Worm (Caenorhabditis elegans) whole organism, mixed stage, embryonic: Measurements from ENCODE around the gene acl-8.

ENCODE experiments used
- M03D4.4 ChIP-seq: sonication (generic microtip); optimal IDR thresholded peaks from 2 replicates; lab custom pipeline; 2017; ENCODE audit warnings: mild to moderate bottlenecking, missing genetic modification characterization, missing compliant biosample characterization
- bed-3 ChIP-seq: fragments of 200-800 bp; sonication (Bioruptor generic); optimal IDR thresholded peaks from 3 replicates; lab custom pipeline; 2018; ENCODE audit warnings: mild to moderate bottlenecking, missing genetic modification characterization, moderate library complexity, missing compliant biosample characterization
- blmp-1 ChIP-seq: fragments of 150-350 bp; optimal IDR thresholded peaks from 2 replicates; lab custom pipeline; 2014; ENCODE audit warnings: missing biosample characterization, missing genetic modification characterization
- ceh-39 ChIP-seq: fragments of 150-350 bp; optimal IDR thresholded peaks from 2 replicates; lab custom pipeline; 2014; ENCODE audit warnings: missing biosample characterization, missing genetic modification characterization
- ceh-43 ChIP-seq: fragments of 200-800 bp; sonication (Bioruptor generic); optimal IDR thresholded peaks from 2 replicates; lab custom pipeline; 2018; ENCODE audit warnings: mild to moderate bottlenecking, missing genetic modification characterization, moderate library complexity, missing compliant biosample characterization
- ceh-83 ChIP-seq: fragments of 200-800 bp; sonication (Bioruptor generic); optimal IDR thresholded peaks from 2 replicates; lab custom pipeline; 2018; ENCODE audit warnings: mild to moderate bottlenecking, missing genetic modification characterization, missing compliant biosample characterization
- ces-1 ChIP-seq: fragments of 150-350 bp; optimal IDR thresholded peaks from 2 replicates; lab custom pipeline; 2014; ENCODE audit warnings: missing biosample characterization, missing genetic modification reagents, missing genetic modification characterization
- cnd-1 ChIP-seq: fragments of 200-800 bp; sonication (Bioruptor generic); optimal IDR thresholded peaks from 2 replicates; lab custom pipeline; 2018; ENCODE audit warnings: mild to moderate bottlenecking, missing genetic modification characterization, missing compliant biosample characterization
- drap-1 ChIP-seq: fragments of 200-800 bp; sonication (Bioruptor generic); optimal IDR thresholded peaks from 3 replicates; lab custom pipeline; 2018; ENCODE audit warnings: mild to moderate bottlenecking, missing genetic modification characterization, missing compliant biosample characterization
- elt-1 ChIP-seq: sonication (generic microtip); optimal IDR thresholded peaks from 2 replicates; lab custom pipeline; 2017; ENCODE audit warnings: missing genetic modification characterization, mild to moderate bottlenecking, missing compliant biosample characterization, antibody characterized with exemption, moderate library complexity, borderline replicate concordance; ENCODE audit not compliant: insufficient read depth
- elt-3 ChIP-seq: fragments of 150-350 bp; optimal IDR thresholded peaks from 2 replicates; lab custom pipeline; 2014; ENCODE audit warnings: missing biosample characterization, missing genetic modification characterization
- flh-1 ChIP-seq: fragments of 200-800 bp; sonication (Bioruptor generic); optimal IDR thresholded peaks from 2 replicates; lab custom pipeline; 2018; ENCODE audit warnings: mild to moderate bottlenecking, missing genetic modification characterization, moderate library complexity, missing compliant biosample characterization
- lin-13 ChIP-seq: fragments of 150-350 bp; optimal IDR thresholded peaks from 2 replicates; lab custom pipeline; 2014; ENCODE audit warnings: missing biosample characterization, missing genetic modification characterization
- lin-32 ChIP-seq: fragments of 200-800 bp; sonication (Bioruptor generic); optimal IDR thresholded peaks from 2 replicates; lab custom pipeline; 2018; ENCODE audit warnings: mild to moderate bottlenecking, missing genetic modification characterization, missing compliant biosample characterization
- lsy-2 ChIP-seq: fragments of 150-350 bp; optimal IDR thresholded peaks from 2 replicates; lab custom pipeline; 2014; ENCODE audit warnings: missing biosample characterization, missing genetic modification characterization
- mab-5 ChIP-seq: fragments of 150-350 bp; optimal IDR thresholded peaks from 2 replicates; lab custom pipeline; 2014; ENCODE audit warnings: missing biosample characterization, missing genetic modification characterization
- mep-1 ChIP-seq: fragments of 150-350 bp; optimal IDR thresholded peaks from 2 replicates; lab custom pipeline; 2017; ENCODE audit warnings: missing biosample characterization, missing genetic modification reagents, missing genetic modification characterization, inconsistent platforms
- mls-2 ChIP-seq: sonication (generic microtip); optimal IDR thresholded peaks from 2 replicates; lab custom pipeline; 2016; ENCODE audit warnings: mild to moderate bottlenecking, missing genetic modification characterization, moderate library complexity, missing compliant biosample characterization
- nhr-12 ChIP-seq: fragments of 150-350 bp; optimal IDR thresholded peaks from 2 replicates; lab custom pipeline; 2014; ENCODE audit warnings: missing biosample characterization, missing genetic modification characterization
- nhr-2 ChIP-seq: fragments of 150-350 bp; optimal IDR thresholded peaks from 2 replicates; lab custom pipeline; 2014; ENCODE audit warnings: missing biosample characterization, missing genetic modification characterization
- nhr-237 ChIP-seq: fragments of 150-350 bp; optimal IDR thresholded peaks from 2 replicates; lab custom pipeline; 2014; ENCODE audit warnings: missing biosample characterization, missing genetic modification characterization
- nhr-28 ChIP-seq: fragments of 150-350 bp; optimal IDR thresholded peaks from 2 replicates; lab custom pipeline; 2014; ENCODE audit warnings: missing biosample characterization, missing genetic modification characterization
- nhr-76 ChIP-seq: sonication (generic microtip); optimal IDR thresholded peaks from 2 replicates; lab custom pipeline; 2017; ENCODE audit warnings: missing biosample characterization, missing genetic modification characterization
- pha-4 ChIP-seq: fragments of 150-350 bp; optimal IDR thresholded peaks from 2 replicates; lab custom pipeline; 2018; ENCODE audit warnings: missing biosample characterization, missing genetic modification reagents, missing genetic modification characterization
- sem-2 ChIP-seq: fragments of 200-800 bp; sonication (Bioruptor generic); optimal IDR thresholded peaks from 2 replicates; lab custom pipeline; 2018; ENCODE audit warnings: mild to moderate bottlenecking, missing genetic modification characterization, missing compliant biosample characterization
- snpc-4 ChIP-seq: fragments of 150-350 bp; optimal IDR thresholded peaks from 2 replicates; lab custom pipeline; 2014; ENCODE audit warnings: missing biosample characterization, missing genetic modification characterization
- sptf-1 ChIP-seq: sonication (generic microtip); optimal IDR thresholded peaks from 2 replicates; lab custom pipeline; 2017; ENCODE audit warnings: mild to moderate bottlenecking, missing genetic modification characterization, moderate library complexity, missing compliant biosample characterization
- tbx-8 ChIP-seq: fragments of 200-800 bp; sonication (Bioruptor generic); optimal IDR thresholded peaks from 2 replicates; lab custom pipeline; 2018; ENCODE audit warnings: mild to moderate bottlenecking, missing genetic modification characterization, moderate library complexity, missing compliant biosample characterization
- unc-120 ChIP-seq: sonication (generic microtip); optimal IDR thresholded peaks from 2 replicates; lab custom pipeline; 2017; ENCODE audit warnings: missing genetic modification characterization, missing compliant biosample characterization; ENCODE audit not compliant: poor library complexity, severe bottlenecking
- unc-39 ChIP-seq: fragments of 150-350 bp; optimal IDR thresholded peaks from 2 replicates; lab custom pipeline; 2014; ENCODE audit warnings: missing biosample characterization, missing genetic modification characterization
- unc-62 ChIP-seq: fragments of 150-350 bp; optimal IDR thresholded peaks from 2 replicates; lab custom pipeline; 2014; ENCODE audit warnings: missing biosample characterization, missing genetic modification reagents, missing genetic modification characterization
- zip-8 ChIP-seq: fragments of 150-350 bp; optimal IDR thresholded peaks from 2 replicates; lab custom pipeline; 2014; ENCODE audit warnings: missing biosample characterization, missing genetic modification characterization
- ztf-11 ChIP-seq: fragments of 150-350 bp; optimal IDR thresholded peaks from 2 replicates; lab custom pipeline; 2014; ENCODE audit warnings: missing biosample characterization, missing genetic modification characterization

The acl-8 gene

ce11 chrV:6492497-6492896, 41.8 kb downstream of the acl-8 start:
- TF ChIP-seq mab-5 (no peak), ceh-83 (GFP tag; lab: Kevin White, UChicago) (no peak), lin-32 (no peak), M03D4.4 (tag; lab: Kevin White, UChicago) (no peak), tbx-8 (GFP tag; lab: Kevin White, UChicago) (no peak), cnd-1 (tag; lab: Kevin White, UChicago) (no peak), nhr-237 (no peak), ceh-43 (GFP tag; lab: Kevin White, UChicago) (no peak), sptf-1 (tag; lab: Kevin White, UChicago) (no peak), elt-1 (tag; lab: Kevin White, UChicago) (no peak), flh-1 (no peak), drap-1 (no peak), ces-1 (GFP tag; lab: Kevin White, UChicago) (no peak), mls-2 (tag; lab: Kevin White, UChicago) (no peak), lin-13 (tag; lab: Kevin White, UChicago) (no peak)

- TF ChIP-seq cnd-1 (tag; lab: Kevin White, UChicago) (no peak), elt-3 (tag; lab: Kevin White, UChicago) (no peak), unc-39 (tag; lab: Kevin White, UChicago) (no peak), drap-1 (no peak), lin-13 (tag; lab: Kevin White, UChicago) (no peak), tbx-8 (GFP tag; lab: Kevin White, UChicago) (no peak), elt-1 (tag; lab: Kevin White, UChicago) (no peak), ceh-43 (GFP tag; lab: Kevin White, UChicago) (no peak), M03D4.4 (tag; lab: Kevin White, UChicago) (no peak), ztf-11 (tag; lab: Kevin White, UChicago) (no peak), sptf-1 (tag; lab: Kevin White, UChicago) (no peak), mab-5 (no peak), mls-2 (tag; lab: Kevin White, UChicago) (no peak), blmp-1 (tag; lab: Kevin White, UChicago) (no peak), snpc-4 (tag; lab: Kevin White, UChicago) (no peak), nhr-76 (tag; lab: Kevin White, UChicago) (no peak)
These were observed 43.2 kb downstream of the acl-8 start, which contains the start of gene cpt-6 for ce11 chrV:6493821-6494220. Gene cpt-6, minus strand, starts transcription at chrV:6493921.

- no peak for TF ChIP-seq mep-1 (tag; lab: Kevin White, UChicago)
- no peak for TF ChIP-seq ceh-39
- TF ChIP-seq M03D4.4 (tag; lab: Kevin White, UChicago) = no peak
- TF ChIP-seq ces-1 (GFP tag; lab: Kevin White, UChicago) = no peak
- no peak for TF ChIP-seq sem-2 (GFP tag; lab: Kevin White, UChicago)
- TF ChIP-seq nhr-28 (tag; lab: Kevin White, UChicago) = no peak
- no peak for TF ChIP-seq ceh-83 (GFP tag; lab: Kevin White, UChicago)
- TF ChIP-seq nhr-12 (tag; lab: Kevin White, UChicago) = no peak
These were observed 44.7 kb downstream of the acl-8 start for ce11 chrV:6495353-6495752.

- TF ChIP-seq lsy-2 (tag; lab: Kevin White, UChicago) (no peak), zip-8 (tag; lab: Kevin White, UChicago) (no peak), unc-62 (GFP tag; lab: Kevin White, UChicago) (no peak), bed-3 (no peak), mls-2 (tag; lab: Kevin White, UChicago) (no peak)
These were observed 46.0 kb downstream of the acl-8 start, which contains the start of gene dgtr-1 for ce11 chrV:6496611-6497158. Gene dgtr-1, plus strand, starts transcription at chrV:6497108.

- TF ChIP-seq elt-3 (tag; lab: Kevin White, UChicago) (no peak), ceh-43 (GFP tag; lab: Kevin White, UChicago) (no peak), nhr-76 (tag; lab: Kevin White, UChicago) (no peak), unc-39 (tag; lab: Kevin White, UChicago) (no peak), unc-62 (GFP tag; lab: Kevin White, UChicago) (no peak), ceh-39 (no peak), mep-1 (tag; lab: Kevin White, UChicago) (no peak), nhr-237 (no peak), unc-120 (tag; lab: Kevin White, UChicago) (no peak), nhr-28 (tag; lab: Kevin White, UChicago) (no peak), M03D4.4 (tag; lab: Kevin White, UChicago) (no peak), ces-1 (GFP tag; lab: Kevin White, UChicago) (no peak), nhr-2 (no peak), sem-2 (GFP tag; lab: Kevin White, UChicago) (no peak), lin-13 (tag; lab: Kevin White, UChicago) (no peak), lsy-2 (tag; lab: Kevin White, UChicago) (no peak), pha-4 (tag; lab: Kevin White, UChicago) (no peak), nhr-12 (tag; lab: Kevin White, UChicago) (no peak), tbx-8 (GFP tag; lab: Kevin White, UChicago) (no peak)
These were observed 47.8 kb downstream of the acl-8 start for ce11 chrV:6498441-6498840.
